Worm (Caenorhabditis elegans) whole organism, young adult: Measurements from ENCODE around the gene srx-113.

Experiments
- C06A6.2 ChIP-seq: fragments of 200-800 bp; sonication (Bioruptor generic); conservative IDR thresholded peaks from 2 replicates; pipeline ENCODE4 v1.3.6; 2022; ENCODE audit warnings: missing genetic modification characterization, missing compliant biosample characterization
- F10E7.11 ChIP-seq: sonication (generic microtip); optimal IDR thresholded peaks from 2 replicates; lab custom pipeline; 2017; ENCODE audit warnings: mild to moderate bottlenecking, missing genetic modification characterization, moderate library complexity, missing compliant biosample characterization
- F22D6.2 ChIP-seq: sonication (generic microtip); optimal IDR thresholded peaks from 2 replicates; lab custom pipeline; 2016; ENCODE audit warnings: mild to moderate bottlenecking, missing genetic modification characterization, missing compliant biosample characterization
- F37B4.10 ChIP-seq: fragments of 200-800 bp; sonication (Bioruptor generic); IDR thresholded peaks from 2 replicates; pipeline ENCODE4 v1.3.6; 2022; ENCODE audit warnings: missing genetic modification characterization, missing compliant biosample characterization
- F49E8.2 ChIP-seq: sonication (generic microtip); optimal IDR thresholded peaks from 3 replicates; lab custom pipeline; 2017; ENCODE audit warnings: missing genetic modification characterization, mild to moderate bottlenecking, missing compliant biosample characterization, antibody characterized with exemption, moderate library complexity; ENCODE audit not compliant: insufficient read depth
- F55B11.4 ChIP-seq: sonication (generic microtip); optimal IDR thresholded peaks from 2 replicates; lab custom pipeline; 2016; ENCODE audit warnings: missing compliant biosample characterization, missing genetic modification characterization, borderline replicate concordance; ENCODE audit not compliant: insufficient read depth
- K11D2.4 ChIP-seq: fragments of 200-800 bp; sonication (Bioruptor generic); IDR thresholded peaks from 2 replicates; pipeline ENCODE4 v1.3.6; 2022; ENCODE audit warnings: missing genetic modification reagents, missing genetic modification characterization, missing compliant biosample characterization
- K12H6.12 ChIP-seq: fragments of 200-800 bp; sonication (Bioruptor generic); optimal IDR thresholded peaks from 2 replicates; lab custom pipeline; 2018; ENCODE audit warnings: mild to moderate bottlenecking, missing genetic modification characterization, missing compliant biosample characterization
- T26A5.8 ChIP-seq: sonication (generic microtip); optimal IDR thresholded peaks from 2 replicates; lab custom pipeline; 2016; ENCODE audit warnings: missing genetic modification characterization, missing compliant biosample characterization
- Y53F4B.3 ChIP-seq: fragments of 200-800 bp; sonication (Bioruptor generic); IDR thresholded peaks from 2 replicates; pipeline ENCODE4 v1.3.6; 2022; ENCODE audit warnings: missing genetic modification reagents, missing genetic modification characterization, missing compliant biosample characterization
- akir-1 ChIP-seq: fragments of 200-800 bp; sonication (Bioruptor generic); optimal IDR thresholded peaks from 2 replicates; lab custom pipeline; 2018; ENCODE audit warnings: mild to moderate bottlenecking, missing genetic modification characterization, moderate library complexity, missing compliant biosample characterization
- atf-7 ChIP-seq: sonication (generic microtip); optimal IDR thresholded peaks from 2 replicates; lab custom pipeline; 2017; ENCODE audit warnings: mild to moderate bottlenecking, missing genetic modification characterization, missing compliant biosample characterization
- attf-6 ChIP-seq: fragments of 200-800 bp; sonication (Bioruptor generic); IDR thresholded peaks from 2 replicates; pipeline ENCODE4 v1.3.6; 2022; ENCODE audit warnings: missing genetic modification reagents, missing genetic modification characterization, missing compliant biosample characterization
- bed-1 ChIP-seq: fragments of 200-800 bp; sonication (Bioruptor generic); IDR thresholded peaks from 2 replicates; pipeline ENCODE4 v1.3.6; 2022; ENCODE audit warnings: missing genetic modification reagents, missing genetic modification characterization, missing compliant biosample characterization
- ccch-3 ChIP-seq: fragments of 200-800 bp; sonication (Bioruptor generic); optimal IDR thresholded peaks from 2 replicates; lab custom pipeline; 2018; ENCODE audit warnings: mild to moderate bottlenecking, missing genetic modification characterization, missing compliant biosample characterization
- cebp-1 ChIP-seq, 2 experiments: fragments of 200-800 bp in 1 of 2; sonication (Bioruptor generic) in 1 of 2; sonication (generic microtip) in 1 of 2; IDR thresholded peaks in 1 of 2; optimal IDR thresholded peaks in 1 of 2; 2 replicates each; pipeline versions ENCODE4 v1.3.6 to Lab custom; 2017 to 2022; ENCODE audit warnings: missing compliant biosample characterization in 2 of 2, missing genetic modification characterization in 2 of 2, mild to moderate bottlenecking in 1 of 2, missing genetic modification reagents in 1 of 2, moderate library complexity in 1 of 2
- ceh-40 ChIP-seq: fragments of 200-800 bp; sonication (Bioruptor generic); IDR thresholded peaks from 2 replicates; pipeline ENCODE4 v1.3.6; 2022; ENCODE audit warnings: missing genetic modification characterization, missing compliant biosample characterization
- chd-7 ChIP-seq: sonication (generic microtip); optimal IDR thresholded peaks from 2 replicates; lab custom pipeline; 2016; ENCODE audit warnings: mild to moderate bottlenecking, missing genetic modification characterization, moderate library complexity, missing compliant biosample characterization
- die-1 ChIP-seq: sonication (generic microtip); optimal IDR thresholded peaks from 2 replicates; lab custom pipeline; 2016; ENCODE audit warnings: missing genotype, mild to moderate bottlenecking, missing genetic modification characterization, missing compliant biosample characterization
- efl-1 ChIP-seq: fragments of 150-350 bp; optimal IDR thresholded peaks from 2 replicates; lab custom pipeline; 2014; ENCODE audit warnings: missing biosample characterization, missing genetic modification reagents, missing genetic modification characterization
- egl-18 ChIP-seq: fragments of 200-800 bp; sonication (Bioruptor generic); IDR thresholded peaks from 2 replicates; pipeline ENCODE4 v1.3.6; 2022; ENCODE audit warnings: missing genetic modification reagents, missing genetic modification characterization, missing compliant biosample characterization
- egrh-3 ChIP-seq: fragments of 200-800 bp; sonication (Bioruptor generic); IDR thresholded peaks from 2 replicates; pipeline ENCODE4 v1.3.6; 2022; ENCODE audit warnings: missing genetic modification reagents, missing genetic modification characterization, missing compliant biosample characterization
- ekl-4 ChIP-seq: fragments of 200-800 bp; sonication (Bioruptor generic); IDR thresholded peaks from 2 replicates; pipeline ENCODE4 v1.3.6; 2022; ENCODE audit warnings: missing genetic modification reagents, missing genetic modification characterization, missing compliant biosample characterization
- ets-4 ChIP-seq: fragments of 200-800 bp; sonication (Bioruptor generic); optimal IDR thresholded peaks from 2 replicates; lab custom pipeline; 2018; ENCODE audit warnings: mild to moderate bottlenecking, missing genetic modification characterization, missing compliant biosample characterization
- hlh-12 ChIP-seq: sonication (generic microtip); optimal IDR thresholded peaks from 2 replicates; lab custom pipeline; 2016; ENCODE audit warnings: missing genetic modification characterization, missing compliant biosample characterization
- hlh-26 ChIP-seq: fragments of 200-800 bp; sonication (Bioruptor generic); conservative IDR thresholded peaks from 2 replicates; pipeline ENCODE4 v1.3.6; 2022; ENCODE audit warnings: missing genetic modification reagents, missing genetic modification characterization, missing compliant biosample characterization
- hmg-1.2 ChIP-seq: fragments of 200-800 bp; sonication (Bioruptor generic); IDR thresholded peaks from 2 replicates; pipeline ENCODE4 v1.3.6; 2022; ENCODE audit warnings: missing genetic modification reagents, missing genetic modification characterization, missing compliant biosample characterization
- hmg-20 ChIP-seq: fragments of 200-800 bp; sonication (Bioruptor generic); IDR thresholded peaks from 2 replicates; pipeline ENCODE4 v1.3.6; 2022; ENCODE audit warnings: missing genetic modification reagents, missing genetic modification characterization, missing compliant biosample characterization
- hrde-1 ChIP-seq: sonication (generic microtip); optimal IDR thresholded peaks from 2 replicates; lab custom pipeline; 2016; ENCODE audit warnings: missing genetic modification characterization, mild to moderate bottlenecking, missing compliant biosample characterization, moderate library complexity, missing genotype, missing genetic modification reagents, borderline replicate concordance
- lag-1 ChIP-seq: fragments of 200-800 bp; sonication (Bioruptor generic); IDR thresholded peaks from 2 replicates; pipeline ENCODE4 v1.3.6; 2022; ENCODE audit warnings: missing genetic modification reagents, missing genetic modification characterization, missing compliant biosample characterization
- lin-35 ChIP-seq, 3 experiments: fragments of 150-350 bp in 2 of 3; sonication (generic microtip) in 1 of 3; optimal IDR thresholded peaks; 2 replicates each; lab custom pipeline; 2014 to 2018; ENCODE audit warnings: missing biosample characterization in 3 of 3, missing genetic modification characterization in 3 of 3, missing genetic modification reagents in 3 of 3
- lin-40 ChIP-seq: sonication (generic microtip); optimal IDR thresholded peaks from 2 replicates; lab custom pipeline; 2016; ENCODE audit warnings: missing genetic modification characterization, mild to moderate bottlenecking, missing compliant biosample characterization, missing genotype, missing genetic modification reagents
- lin-54 ChIP-seq: fragments of 200-800 bp; sonication (Bioruptor generic); optimal IDR thresholded peaks from 2 replicates; lab custom pipeline; 2018; ENCODE audit warnings: mild to moderate bottlenecking, missing genetic modification characterization, missing compliant biosample characterization
- lsl-1 ChIP-seq: fragments of 200-800 bp; sonication (Bioruptor generic); optimal IDR thresholded peaks from 2 replicates; lab custom pipeline; 2018; ENCODE audit warnings: mild to moderate bottlenecking, missing genetic modification characterization, moderate library complexity, missing compliant biosample characterization
- madf-10 ChIP-seq: sonication (generic microtip); optimal IDR thresholded peaks from 2 replicates; lab custom pipeline; 2016; ENCODE audit warnings: mild to moderate bottlenecking, missing genetic modification characterization, missing compliant biosample characterization
- madf-8 ChIP-seq: fragments of 200-800 bp; sonication (Bioruptor generic); conservative IDR thresholded peaks from 2 replicates; pipeline ENCODE4 v1.3.6; 2022; ENCODE audit warnings: missing genetic modification reagents, missing genetic modification characterization, missing compliant biosample characterization
- mcd-1 ChIP-seq: fragments of 200-800 bp; sonication (Bioruptor generic); IDR thresholded peaks from 2 replicates; pipeline ENCODE4 v1.3.6; 2022; ENCODE audit warnings: missing genetic modification reagents, missing genetic modification characterization, missing compliant biosample characterization
- mel-28 ChIP-seq: sonication (generic microtip); optimal IDR thresholded peaks from 2 replicates; lab custom pipeline; 2016; ENCODE audit warnings: borderline replicate concordance, mild to moderate bottlenecking, missing genetic modification characterization, missing compliant biosample characterization
- mxl-1 ChIP-seq: sonication (generic microtip); optimal IDR thresholded peaks from 2 replicates; lab custom pipeline; 2016; ENCODE audit warnings: missing genetic modification characterization, missing compliant biosample characterization
- nfyb-1 ChIP-seq: fragments of 200-800 bp; sonication (Bioruptor generic); IDR thresholded peaks from 2 replicates; pipeline ENCODE4 v1.3.6; 2022; ENCODE audit warnings: missing genetic modification reagents, missing genetic modification characterization, missing compliant biosample characterization
- nhr-120 ChIP-seq: fragments of 200-800 bp; sonication (Bioruptor generic); IDR thresholded peaks from 2 replicates; pipeline ENCODE4 v1.3.6; 2022; ENCODE audit warnings: missing genetic modification characterization, missing compliant biosample characterization
- pha-4 ChIP-seq: fragments of 150-350 bp; sonication (generic microtip); optimal IDR thresholded peaks from 2 replicates; lab custom pipeline; 2014; ENCODE audit warnings: missing biosample characterization, missing genetic modification reagents, missing genetic modification characterization
- sdz-38 ChIP-seq: sonication (generic microtip); optimal IDR thresholded peaks from 2 replicates; lab custom pipeline; 2016; ENCODE audit warnings: missing genotype, missing genetic modification characterization, missing compliant biosample characterization
- sea-2 ChIP-seq: fragments of 200-800 bp; sonication (Bioruptor generic); IDR thresholded peaks from 2 replicates; pipeline ENCODE4 v1.3.6; 2022; ENCODE audit warnings: missing genetic modification characterization, missing compliant biosample characterization
- snpc-1.1 ChIP-seq: sonication (generic microtip); optimal IDR thresholded peaks from 2 replicates; lab custom pipeline; 2017; ENCODE audit warnings: missing genetic modification characterization, mild to moderate bottlenecking, missing compliant biosample characterization, antibody characterized with exemption, moderate library complexity, missing genotype, missing genetic modification reagents; ENCODE audit not compliant: insufficient read depth
- unc-130 ChIP-seq: sonication (generic microtip); optimal IDR thresholded peaks from 2 replicates; lab custom pipeline; 2016; ENCODE audit warnings: missing genetic modification reagents, missing genetic modification characterization, missing compliant biosample characterization
- unc-62 ChIP-seq: fragments of 150-350 bp; optimal IDR thresholded peaks from 2 replicates; lab custom pipeline; 2014; ENCODE audit warnings: missing biosample characterization, missing genetic modification reagents, missing genetic modification characterization
- xnd-1 ChIP-seq: sonication (generic microtip); optimal IDR thresholded peaks from 2 replicates; lab custom pipeline; 2016; ENCODE audit warnings: missing genotype, missing genetic modification reagents, missing genetic modification characterization, missing compliant biosample characterization
- ztf-6 ChIP-seq: fragments of 200-800 bp; sonication (Bioruptor generic); IDR thresholded peaks from 2 replicates; pipeline ENCODE4 v1.3.6; 2022; ENCODE audit warnings: missing genetic modification reagents, missing genetic modification characterization, missing compliant biosample characterization

srx-113 gene

ce11 chrV:12659426-12659825, 27.5 kb upstream of the srx-113 start, which contains the start of gene ccch-3 (continued):
- no peak for TF ChIP-seq sdz-38 (tag; lab: Kevin White, UChicago)
- no peak for TF ChIP-seq efl-1 (GFP tag; lab: Kevin White, UChicago)
- no peak for TF ChIP-seq C06A6.2 (GFP tag; lab: Robert Waterston, UW)
- TF ChIP-seq K11D2.4 = 0 out of 2 replicates have a peak, but pooled peaks have one; percentile 27
- TF ChIP-seq egrh-3 (GFP tag; lab: Robert Waterston, UW) = no peak
- no peak for TF ChIP-seq nhr-120 (GFP tag; lab: Robert Waterston, UW)
- peak; percentile 32 for TF ChIP-seq hrde-1 (tag; lab: Kevin White, UChicago)
- no peak for TF ChIP-seq Y53F4B.3 (GFP tag; lab: Robert Waterston, UW)
- no peak for TF ChIP-seq cebp-1 (GFP tag; IDR thresholded peaks at IDR 0.05; lab: Robert Waterston, UW)
- peak; percentile 72 for TF ChIP-seq cebp-1 (tag; optimal IDR thresholded peaks at IDR 0.05; lab: Kevin White, UChicago)
- no peak for TF ChIP-seq akir-1 (GFP tag; lab: Kevin White, UChicago)
- TF ChIP-seq die-1 (tag; lab: Kevin White, UChicago) = no peak
- TF ChIP-seq madf-8 (GFP tag; lab: Robert Waterston, UW) = no peak
- no peak for TF ChIP-seq hlh-12 (tag; lab: Kevin White, UChicago)
- TF ChIP-seq hlh-26 = no peak
- no peak for TF ChIP-seq F22D6.2 (tag; lab: Kevin White, UChicago)
- TF ChIP-seq chd-7 (tag; lab: Kevin White, UChicago) = peak; percentile 51
- TF ChIP-seq lin-54 (GFP tag; lab: Kevin White, UChicago) = peak; percentile 83
- TF ChIP-seq egl-18 (GFP tag; lab: Robert Waterston, UW) = no peak
- TF ChIP-seq nfyb-1 = no peak; the same call in 1 of the 2 replicates
- TF ChIP-seq madf-10 (tag; lab: Kevin White, UChicago) = peak; percentile 27
- TF ChIP-seq xnd-1 = no peak
- TF ChIP-seq ekl-4 (GFP tag; lab: Robert Waterston, UW) = peak; percentile 83
- no peak for TF ChIP-seq ets-4 (GFP tag; lab: Kevin White, UChicago)
- no peak for TF ChIP-seq unc-62 (GFP tag; lab: Kevin White, UChicago)
- no peak for TF ChIP-seq attf-6 (GFP tag; lab: Robert Waterston, UW)
- TF ChIP-seq atf-7 (tag; lab: Kevin White, UChicago) = peak; percentile 65
- TF ChIP-seq F55B11.4 (tag; lab: Kevin White, UChicago) = no peak
- peak; percentile 64 for TF ChIP-seq mcd-1 (GFP tag; lab: Robert Waterston, UW)
- no peak for TF ChIP-seq F10E7.11 (tag; lab: Kevin White, UChicago)
- no peak for TF ChIP-seq T26A5.8
- TF ChIP-seq unc-130 = peak; percentile 53
- peak; percentile 5 for TF ChIP-seq K12H6.12 (tag; lab: Kevin White, UChicago)
- TF ChIP-seq mxl-1 = no peak
- peak; percentile 67 for TF ChIP-seq hmg-1.2 (GFP tag; lab: Robert Waterston, UW)
- peak; percentile 70 for TF ChIP-seq lin-40 (tag; lab: Kevin White, UChicago)
- no peak for TF ChIP-seq ceh-40 (GFP tag; lab: Robert Waterston, UW)
- TF ChIP-seq sea-2 (GFP tag; lab: Robert Waterston, UW) = no peak
- no peak for TF ChIP-seq ztf-6 (GFP tag; lab: Robert Waterston, UW)
- TF ChIP-seq lag-1 (GFP tag; lab: Robert Waterston, UW) = no peak
- TF ChIP-seq F37B4.10 = no peak
- no peak for TF ChIP-seq pha-4 (tag; lab: Kevin White, UChicago)
- no peak for TF ChIP-seq ccch-3 (GFP tag; lab: Kevin White, UChicago)
- peak; percentile 52 for TF ChIP-seq lsl-1
- TF ChIP-seq snpc-1.1 (tag; lab: Kevin White, UChicago) = no peak
- no peak for TF ChIP-seq bed-1 (GFP tag; lab: Robert Waterston, UW)
- TF ChIP-seq mel-28 (tag; lab: Kevin White, UChicago) = no peak
- peak; percentile 20 for TF ChIP-seq F49E8.2 (tag; lab: Kevin White, UChicago)
- TF ChIP-seq hmg-20 (GFP tag; lab: Robert Waterston, UW) = 0 out of 2 replicates have a peak, but pooled peaks have one; percentile 10
- TF ChIP-seq lin-35 (GFP tag; optimal IDR thresholded peaks at IDR 0.05; lab: Kevin White, UChicago) = peak in 1 of 3 experiments; percentile 19
